Worm (Caenorhabditis elegans): ENCODE results near the gene pqn-25.

The pqn-25 gene

ce11 chrIII:5495168-5495567 is 17.2 kb downstream of the pqn-25 start, which contains the start of gene R02F2.8:
Gene R02F2.8, minus strand, starts transcription at chrIII:5495268.
- TF ChIP-seq dao-5 (tag; optimal IDR thresholded peaks at IDR 0.05) (no peak), him-1 (tag; optimal IDR thresholded peaks at IDR 0.05) (no peak), W03F9.2 (tag; optimal IDR thresholded peaks at IDR 0.05) (no peak)

DNA sequence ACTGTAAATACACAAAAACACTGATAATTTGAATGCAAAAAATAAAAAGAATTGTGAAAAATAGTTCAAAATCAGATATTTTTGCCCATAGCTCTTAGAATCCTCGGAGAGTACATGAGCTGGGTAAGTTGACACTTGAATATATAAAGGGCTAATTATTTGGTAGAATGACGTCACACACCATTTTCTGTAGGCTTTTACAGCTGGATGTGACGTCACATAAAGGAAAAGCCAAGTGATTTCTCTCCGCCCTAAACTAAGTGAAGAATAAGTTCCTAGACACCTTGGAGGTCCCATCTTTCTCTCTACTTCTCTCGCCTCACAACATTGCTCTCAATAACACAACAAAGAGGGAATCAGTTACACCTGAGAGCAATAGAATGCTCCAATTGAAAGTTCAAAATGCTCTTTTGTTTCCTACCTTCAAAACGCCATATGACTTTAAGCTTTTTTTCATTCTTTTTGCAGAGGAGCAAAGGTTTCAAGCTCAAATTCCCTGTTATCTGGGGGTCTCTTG is 25.3 kb downstream of the pqn-25 start, which contains the start of gene osg-1:
Gene osg-1, plus strand, starts transcription at position 467 of the 517 bp plus-strand sequence.
- no peak for TF ChIP-seq him-1 (tag; optimal IDR thresholded peaks at IDR 0.05)
- TF ChIP-seq dao-5 (tag; optimal IDR thresholded peaks at IDR 0.05), result no peak
- no peak for TF ChIP-seq W03F9.2 (tag; optimal IDR thresholded peaks at IDR 0.05)

DNA sequence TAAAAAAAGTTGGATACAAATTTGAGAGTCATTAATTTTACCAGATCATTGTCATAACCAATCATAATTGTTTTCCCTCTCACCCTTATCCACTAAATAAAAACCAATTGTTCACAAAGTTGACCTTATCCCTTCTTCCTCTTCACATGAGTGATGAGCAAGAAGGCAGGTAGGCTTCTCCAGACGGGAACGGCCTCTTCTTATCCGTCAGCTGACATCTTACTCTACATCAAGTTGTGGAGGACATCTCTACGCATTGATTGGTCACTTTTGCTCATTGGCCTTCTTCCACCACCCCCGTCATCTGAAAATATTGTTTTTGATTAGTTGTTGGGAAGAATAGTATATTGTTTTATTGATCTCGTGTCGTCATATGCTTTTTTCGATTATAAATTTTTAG is 26.1 kb downstream of the pqn-25 start:
- TF ChIP-seq dao-5 (tag; optimal IDR thresholded peaks at IDR 0.05) (no peak), W03F9.2 (tag; optimal IDR thresholded peaks at IDR 0.05) (no peak), him-1 (tag; optimal IDR thresholded peaks at IDR 0.05) (no peak)

- no peak for TF ChIP-seq W03F9.2 (tag; optimal IDR thresholded peaks at IDR 0.05)
- no peak for TF ChIP-seq him-1 (tag; optimal IDR thresholded peaks at IDR 0.05)
- TF ChIP-seq dao-5 (tag; optimal IDR thresholded peaks at IDR 0.05), result no peak
These were observed 28.6 kb downstream of the pqn-25 start, which contains the start of the genes R02F2.7 and R02F2.4 for ce11 chrIII:5483738-5484315. Gene R02F2.7, minus strand, starts transcription at chrIII:5483773. Gene R02F2.4, plus strand, starts transcription at chrIII:5484289.

- TF ChIP-seq him-1 (tag; optimal IDR thresholded peaks at IDR 0.05), result no peak
- TF ChIP-seq dao-5 (tag; optimal IDR thresholded peaks at IDR 0.05), result no peak
- no peak for TF ChIP-seq W03F9.2 (tag; optimal IDR thresholded peaks at IDR 0.05)
These were observed 32.8 kb downstream of the pqn-25 start for ce11 chrIII:5479493-5480167.

- TF ChIP-seq dao-5 (tag; optimal IDR thresholded peaks at IDR 0.05) (no peak), him-1 (tag; optimal IDR thresholded peaks at IDR 0.05) (no peak), W03F9.2 (tag; optimal IDR thresholded peaks at IDR 0.05) (no peak)
These were observed 33.5 kb downstream of the pqn-25 start, which contains the start of the genes R02F2.6 and R02F2.5 for ce11 chrIII:5478824-5479368. Gene R02F2.6, minus strand, starts transcription at chrIII:5478924. Gene R02F2.5, plus strand, starts transcription at chrIII:5479318.

DNA sequence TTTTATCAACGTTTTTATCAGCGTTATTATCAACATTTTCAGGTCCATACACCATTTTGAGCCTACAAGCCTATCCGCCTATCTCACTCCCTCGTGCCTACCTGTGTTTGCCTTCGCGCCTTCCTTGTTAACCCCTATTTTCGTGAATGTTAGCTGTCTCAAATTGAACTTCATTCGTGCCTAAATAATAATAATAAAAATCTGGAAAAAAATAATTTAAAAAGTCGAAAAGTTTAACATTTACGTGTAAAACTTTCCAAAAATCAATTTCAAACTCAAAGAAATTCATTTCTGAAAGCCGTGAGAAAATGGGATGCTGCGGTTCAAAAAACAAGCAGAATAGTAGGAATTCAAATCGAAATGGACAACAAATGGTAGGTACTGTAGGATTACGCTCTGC is 34.4 kb downstream of the pqn-25 start, which contains the start of gene R02F2.10:
Gene R02F2.10, plus strand, starts transcription at position 301 of the 400 bp plus-strand sequence.
- TF ChIP-seq dao-5 (tag; optimal IDR thresholded peaks at IDR 0.05), result no peak
- no peak for TF ChIP-seq W03F9.2 (tag; optimal IDR thresholded peaks at IDR 0.05)
- TF ChIP-seq him-1 (tag; optimal IDR thresholded peaks at IDR 0.05), result no peak

- TF ChIP-seq W03F9.2 (tag; optimal IDR thresholded peaks at IDR 0.05) (no peak), him-1 (tag; optimal IDR thresholded peaks at IDR 0.05) (no peak), dao-5 (tag; optimal IDR thresholded peaks at IDR 0.05) (no peak)
These were observed 38.2 kb downstream of the pqn-25 start, which contains the start of gene lon-1 for ce11 chrIII:5474176-5474575. Gene lon-1, plus strand, starts transcription at chrIII:5474476.

DNA sequence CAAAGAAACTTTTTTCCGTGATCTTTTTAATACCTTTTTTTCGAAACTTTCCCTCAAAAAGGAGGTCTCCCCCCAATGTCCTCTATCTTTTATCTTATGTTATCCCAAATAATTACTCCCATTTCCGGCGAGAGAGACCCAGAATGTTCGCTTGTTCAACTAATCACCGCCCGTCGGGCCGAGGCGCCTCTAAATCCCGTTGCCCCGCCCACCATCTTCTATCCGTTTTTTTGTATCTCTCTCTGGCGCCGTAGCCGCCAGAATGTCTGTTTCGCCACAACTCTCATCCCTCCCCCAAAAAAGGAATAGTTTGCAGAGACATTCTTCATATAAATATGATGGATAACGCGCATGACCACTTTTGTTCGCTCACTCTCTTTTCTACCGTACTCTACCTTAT is 39.7 kb downstream of the pqn-25 start:
- TF ChIP-seq dao-5 (tag; optimal IDR thresholded peaks at IDR 0.05) (no peak), him-1 (tag; optimal IDR thresholded peaks at IDR 0.05) (no peak)

DNA sequence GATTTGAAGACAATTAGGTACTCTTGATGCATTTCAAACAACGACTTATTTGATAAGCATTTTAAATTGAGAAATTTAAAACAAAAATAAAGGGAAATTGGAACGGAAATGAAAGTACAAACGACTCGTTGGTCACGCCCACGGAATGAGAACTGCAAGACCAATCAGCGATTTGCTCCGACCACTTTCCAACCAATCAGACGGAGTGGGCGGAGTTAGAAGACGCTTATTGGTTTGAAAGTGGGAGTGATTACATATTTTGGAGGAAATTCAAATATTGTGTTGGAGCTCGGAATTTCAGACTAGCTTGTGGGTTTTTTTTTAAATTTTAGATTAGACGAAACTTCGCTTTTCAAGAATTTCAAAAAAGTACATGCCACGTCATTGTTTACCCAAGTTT is 43.3 kb downstream of the pqn-25 start:
- TF ChIP-seq W03F9.2 (tag; optimal IDR thresholded peaks at IDR 0.05) (no peak), him-1 (tag; optimal IDR thresholded peaks at IDR 0.05) (no peak), dao-5 (tag; optimal IDR thresholded peaks at IDR 0.05) (no peak)

- TF ChIP-seq him-1 (tag; optimal IDR thresholded peaks at IDR 0.05) (no peak), W03F9.2 (tag; optimal IDR thresholded peaks at IDR 0.05) (no peak), dao-5 (tag; optimal IDR thresholded peaks at IDR 0.05) (no peak)
These were observed 47.6 kb downstream of the pqn-25 start for ce11 chrIII:5464850-5465249.

ce11 chrIII:5464077-5464476 is 48.3 kb downstream of the pqn-25 start, which contains the start of gene F48E8.2:
Gene F48E8.2, plus strand, starts transcription at chrIII:5464377.
- TF ChIP-seq W03F9.2 (tag; optimal IDR thresholded peaks at IDR 0.05), result no peak
- no peak for TF ChIP-seq him-1 (tag; optimal IDR thresholded peaks at IDR 0.05)
- TF ChIP-seq dao-5 (tag; optimal IDR thresholded peaks at IDR 0.05), result no peak

DNA sequence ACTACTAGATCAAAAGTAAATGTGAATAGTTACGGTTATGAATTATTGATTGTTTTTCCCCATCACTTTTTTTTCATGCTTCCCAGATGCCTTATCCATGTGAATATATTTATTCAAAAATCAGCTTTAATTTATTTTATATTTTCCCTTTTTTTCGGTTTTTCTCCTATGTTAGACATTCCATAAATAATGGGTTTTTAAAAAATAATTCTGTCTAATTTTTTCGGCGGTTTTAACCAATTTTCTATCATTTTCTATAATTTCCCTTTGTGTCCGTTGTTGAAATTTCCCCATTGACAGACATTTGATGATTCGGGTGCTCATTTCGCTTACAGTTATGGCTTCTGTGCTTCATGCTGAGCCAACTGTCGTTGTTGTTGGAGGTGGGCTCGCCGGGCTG is 51.3 kb downstream of the pqn-25 start, which contains the start of gene F48E8.3:
Gene F48E8.3, plus strand, starts transcription at position 301 of the 400 bp plus-strand sequence.
- TF ChIP-seq him-1 (tag; optimal IDR thresholded peaks at IDR 0.05), result no peak

All from whole organism, L4/young adult.